Fruit fly (Drosophila melanogaster): ENCODE data around the gene alph.

Gene alph

DNA sequence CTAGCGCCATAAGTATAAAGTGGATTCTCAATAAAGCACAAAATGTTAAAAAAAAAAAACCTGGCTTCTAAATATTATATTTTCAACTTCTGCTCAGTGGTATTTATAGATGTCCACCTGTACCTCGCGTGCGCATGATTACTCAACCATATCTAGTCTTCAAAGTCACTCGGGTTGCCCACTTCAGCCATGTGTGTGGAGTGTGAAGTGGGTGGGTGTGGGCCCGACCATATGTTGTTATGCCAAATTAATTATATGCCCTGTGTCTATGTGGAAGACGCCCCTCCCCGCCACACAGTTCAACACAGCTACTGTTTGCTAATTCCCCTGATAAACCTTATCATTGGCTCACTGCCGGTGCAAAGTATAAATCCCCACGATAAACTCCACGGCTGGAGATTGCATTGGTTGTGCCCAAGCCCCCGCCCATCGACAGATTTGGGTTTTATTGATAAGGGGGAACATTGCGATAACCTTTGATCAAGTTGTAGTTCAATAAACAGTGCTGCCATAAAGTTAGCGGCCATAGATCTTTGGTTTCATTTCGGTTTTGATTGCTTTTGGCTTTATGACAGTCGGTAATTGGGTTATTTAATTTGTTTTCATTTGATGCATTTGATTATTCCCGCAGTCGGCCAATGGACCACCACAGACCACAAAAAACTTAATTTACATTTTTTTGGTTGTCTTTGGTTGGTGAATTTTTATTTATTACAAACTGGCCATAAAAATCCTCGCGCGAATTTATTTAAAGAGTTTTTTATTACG, 29.3 kb downstream of the alph start (continued):
- TF ChIP-seq caup (GFP tag; optimal IDR thresholded peaks at IDR 0.05; ENCODE audit: severe bottlenecking), result peak; percentile 29
- no peak for TF ChIP-seq ERR (GFP tag; optimal IDR thresholded peaks at IDR 0.05)
- TF ChIP-seq NFAT (GFP tag; IDR thresholded peaks at IDR 0.05), result no peak
- TF ChIP-seq CG12104 (GFP tag; optimal IDR thresholded peaks at IDR 0.05), result no peak
- TF ChIP-seq inv (GFP tag; IDR thresholded peaks at IDR 0.05; ENCODE audit: partially characterized antibody), result no peak
- TF ChIP-seq CG3995 (GFP tag; optimal IDR thresholded peaks at IDR 0.05), result no peak
- no peak for TF ChIP-seq nmo (GFP tag; optimal IDR thresholded peaks at IDR 0.05)
- peak; percentile 97 for TF ChIP-seq mirr (GFP tag; optimal IDR thresholded peaks at IDR 0.05)
- TF ChIP-seq CG12659 (GFP tag; optimal IDR thresholded peaks at IDR 0.05), result no peak
- TF ChIP-seq Optix (GFP tag; IDR thresholded peaks at IDR 0.05), result no peak
- TF ChIP-seq CG33213 (GFP tag; optimal IDR thresholded peaks at IDR 0.05), result no peak
- TF ChIP-seq CG8290 (GFP tag; optimal IDR thresholded peaks at IDR 0.05), result no peak
- TF ChIP-seq CG8290 (tag; optimal IDR thresholded peaks at IDR 0.05), result peak in 1 of 2 experiments; percentile 22
- no peak for TF ChIP-seq pum (GFP tag; optimal IDR thresholded peaks at IDR 0.05)
- no peak for TF ChIP-seq CG11504 (tag; optimal IDR thresholded peaks at IDR 0.05)
- TF ChIP-seq dpn (GFP tag; optimal IDR thresholded peaks at IDR 0.05), result no peak
- no peak for TF ChIP-seq CG6689 (GFP tag; IDR thresholded peaks at IDR 0.05)
- TF ChIP-seq Jarid2 (GFP tag; optimal IDR thresholded peaks at IDR 0.05), result no peak
- no peak for TF ChIP-seq CG4730 (GFP tag; IDR thresholded peaks at IDR 0.05)
- no peak for TF ChIP-seq zen (tag; optimal IDR thresholded peaks at IDR 0.05)
- TF ChIP-seq jumu (GFP tag; optimal IDR thresholded peaks at IDR 0.05), result no peak
- no peak for TF ChIP-seq CG3407 (GFP tag; optimal IDR thresholded peaks at IDR 0.05)
- no peak for TF ChIP-seq Lhr (GFP tag; optimal IDR thresholded peaks at IDR 0.05)
- TF ChIP-seq CG12071 (GFP tag; optimal IDR thresholded peaks at IDR 0.05), result no peak
- TF ChIP-seq ranshi (GFP tag; IDR thresholded peaks at IDR 0.05), result no peak
- no peak for TF ChIP-seq CG30431 (GFP tag; optimal IDR thresholded peaks at IDR 0.05)
- no peak for TF ChIP-seq Xrp1 (GFP tag; IDR thresholded peaks at IDR 0.05)
- no peak for TF ChIP-seq Hr3 (GFP tag; optimal IDR thresholded peaks at IDR 0.05)
- no peak for TF ChIP-seq CG17802 (tag; optimal IDR thresholded peaks at IDR 0.05)
- no peak for TF ChIP-seq vvl (GFP tag; IDR thresholded peaks at IDR 0.05)
- no peak for TF ChIP-seq pb (GFP tag; optimal IDR thresholded peaks at IDR 0.05)
- no peak for TF ChIP-seq CG15011 (GFP tag; optimal IDR thresholded peaks at IDR 0.05)
- TF ChIP-seq disco-r (GFP tag; optimal IDR thresholded peaks at IDR 0.05), result no peak
- peak; percentile 67 for TF ChIP-seq grau (tag; optimal IDR thresholded peaks at IDR 0.05)
- TF ChIP-seq HHEX (GFP tag; optimal IDR thresholded peaks at IDR 0.05), result peak; percentile 16
- no peak for TF ChIP-seq gce (GFP tag; IDR thresholded peaks at IDR 0.05)
- no peak for TF ChIP-seq CG11398 (GFP tag; optimal IDR thresholded peaks at IDR 0.05)
- TF ChIP-seq CG18599 (GFP tag; optimal IDR thresholded peaks at IDR 0.05), result peak; percentile 17
- TF ChIP-seq CG7987 (GFP tag; optimal IDR thresholded peaks at IDR 0.05), result peak; percentile 13
- TF ChIP-seq ab (GFP tag; optimal IDR thresholded peaks at IDR 0.05), result no peak
- no peak for TF ChIP-seq prd (optimal IDR thresholded peaks at IDR 0.05)
- TF ChIP-seq prd (GFP tag; IDR thresholded peaks at IDR 0.05), result no peak
- TF ChIP-seq ttk (GFP tag; IDR thresholded peaks at IDR 0.05), result no peak
- no peak for TF ChIP-seq Tbp (GFP tag; optimal IDR thresholded peaks at IDR 0.05)
- TF ChIP-seq CG10565 (GFP tag; optimal IDR thresholded peaks at IDR 0.05), result no peak
- no peak for TF ChIP-seq CG10274 (GFP tag; optimal IDR thresholded peaks at IDR 0.05)
- no peak for TF ChIP-seq zen2 (GFP tag; IDR thresholded peaks at IDR 0.05; ENCODE audit: partially characterized antibody)
- no peak for TF ChIP-seq ac (GFP tag; optimal IDR thresholded peaks at IDR 0.05)
- TF ChIP-seq dm (GFP tag; optimal IDR thresholded peaks at IDR 0.05), result no peak
- TF ChIP-seq B-H1 (GFP tag; IDR thresholded peaks at IDR 0.05), result no peak
- no peak for TF ChIP-seq her (GFP tag; optimal IDR thresholded peaks at IDR 0.05)

Data from whole organism, embryonic.